Worm (Caenorhabditis elegans) whole organism, young adult: ENCODE data around the gene twk-10.

Experiments
- D2030.7 ChIP-seq: fragments of 200-800 bp; sonication (Bioruptor generic); IDR thresholded peaks from 2 replicates; pipeline ENCODE4 v1.3.6; 2022; ENCODE audit warnings: missing genetic modification reagents, missing genetic modification characterization, missing compliant biosample characterization
- Y53G8AR.9 ChIP-seq: fragments of 200-800 bp; sonication (Bioruptor generic); conservative IDR thresholded peaks from 2 replicates; pipeline ENCODE4 v1.3.6; 2022; ENCODE audit warnings: missing genetic modification reagents, missing genetic modification characterization, missing compliant biosample characterization
- Y67H2A.10 ChIP-seq: fragments of 200-800 bp; sonication (Bioruptor generic); conservative IDR thresholded peaks from 2 replicates; pipeline ENCODE4 v1.3.6; 2022; ENCODE audit warnings: missing genetic modification reagents, missing genetic modification characterization, missing compliant biosample characterization
- attf-5 ChIP-seq: fragments of 200-800 bp; sonication (Bioruptor generic); optimal IDR thresholded peaks from 2 replicates; lab custom pipeline; 2018; ENCODE audit warnings: mild to moderate bottlenecking, missing genetic modification characterization, missing compliant biosample characterization
- ceh-91 ChIP-seq: fragments of 200-800 bp; sonication (Bioruptor generic); IDR thresholded peaks from 2 replicates; pipeline ENCODE4 v1.3.6; 2022; ENCODE audit warnings: missing genetic modification reagents, missing genetic modification characterization, missing compliant biosample characterization
- lir-1 ChIP-seq: fragments of 200-800 bp; sonication (Bioruptor generic); conservative IDR thresholded peaks from 2 replicates; pipeline ENCODE4 v1.3.6; 2022; ENCODE audit warnings: missing genetic modification reagents, missing genetic modification characterization, missing compliant biosample characterization
- pha-4 ChIP-seq: fragments of 150-350 bp; sonication (generic microtip); optimal IDR thresholded peaks from 2 replicates; lab custom pipeline; 2014; ENCODE audit warnings: missing biosample characterization, missing genetic modification reagents, missing genetic modification characterization
- tbx-9 ChIP-seq: sonication (generic microtip); optimal IDR thresholded peaks from 2 replicates; lab custom pipeline; 2016; ENCODE audit warnings: borderline replicate concordance, missing genetic modification characterization, inconsistent platforms, missing compliant biosample characterization

DNA sequence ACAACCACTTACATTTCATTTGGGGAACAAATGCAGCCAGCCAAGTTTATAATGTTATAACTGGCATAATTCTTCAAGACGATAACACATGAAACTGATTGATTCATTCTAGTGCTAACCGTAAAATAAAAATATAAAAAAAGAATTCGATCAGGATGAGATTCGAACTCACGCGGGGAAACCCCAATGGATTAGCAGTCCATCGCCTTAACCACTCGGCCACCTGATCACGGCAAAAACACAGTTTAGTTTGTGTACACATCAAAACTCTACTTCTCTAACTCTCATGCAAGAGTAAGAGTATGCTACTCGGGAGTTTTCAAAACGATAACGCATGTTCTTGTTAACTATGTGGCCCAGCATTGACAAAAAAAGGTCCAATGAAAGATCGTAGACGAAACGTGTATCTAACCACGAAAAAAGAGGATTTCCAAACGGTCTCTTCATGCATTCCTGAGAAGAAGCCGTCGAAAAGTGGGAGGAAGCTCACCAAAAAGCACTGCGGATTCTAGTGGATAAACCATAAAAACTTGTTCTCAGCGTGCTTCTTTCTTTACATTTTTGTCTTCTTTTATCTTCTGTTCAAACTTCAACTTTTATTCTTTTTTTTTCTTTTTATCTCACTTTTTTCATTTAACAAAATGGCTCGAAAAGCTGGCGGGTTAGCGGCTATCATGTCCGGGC lies at the start of gene twk-10:
- TF ChIP-seq ceh-91 (GFP tag; lab: Robert Waterston, UW) = no peak
- TF ChIP-seq tbx-9 (tag; lab: Kevin White, UChicago) = no peak
- TF ChIP-seq Y67H2A.10 (GFP tag; lab: Robert Waterston, UW) = no peak; the same call in 1 of the 2 replicates
- no peak for TF ChIP-seq Y53G8AR.9 (GFP tag; lab: Robert Waterston, UW)
- TF ChIP-seq pha-4 (tag; lab: Kevin White, UChicago) = no peak
- peak; percentile 53 for TF ChIP-seq D2030.7 (GFP tag; lab: Robert Waterston, UW)
- TF ChIP-seq attf-5 (GFP tag; lab: Kevin White, UChicago) = peak; percentile 53
- no peak for TF ChIP-seq lir-1 (GFP tag; lab: Robert Waterston, UW)
